Worm (Caenorhabditis elegans): Measurements from ENCODE around the gene T28C6.5.

- TF ChIP-seq nhr-80 (tag; optimal IDR thresholded peaks at IDR 0.05) (no peak), die-1 (tag; optimal IDR thresholded peaks at IDR 0.05) (no peak), him-1 (tag; optimal IDR thresholded peaks at IDR 0.05) (no peak), C17E4.6 (GFP tag; IDR thresholded peaks at IDR 0.05) (no peak), nfya-2 (GFP tag; IDR thresholded peaks at IDR 0.05) (no peak), Y53F4B.3 (GFP tag; IDR thresholded peaks at IDR 0.05) (no peak), ama-1 (optimal IDR thresholded peaks at IDR 0.05) (no peak), ama-1 (GFP tag; optimal IDR thresholded peaks at IDR 0.05) (no peak), Y67H2A.10 (GFP tag; conservative IDR thresholded peaks at IDR 0.05) (no peak), chd-7 (tag; optimal IDR thresholded peaks at IDR 0.05) (no peak), lsy-27 (tag; optimal IDR thresholded peaks at IDR 0.05; ENCODE audit: borderline replicate concordance, insufficient read depth) (no peak), unc-62 (GFP tag; optimal IDR thresholded peaks at IDR 0.05) (no peak), lin-35 (GFP tag; optimal IDR thresholded peaks at IDR 0.05) (no peak), B0019.2 (GFP tag; conservative IDR thresholded peaks at IDR 0.05) (no peak), madf-8 (GFP tag; conservative IDR thresholded peaks at IDR 0.05) (no peak)
Measured at ce11 chrIV:8816029-8816428, 5.2 kb upstream of the T28C6.5 start, which contains the start of gene grsp-2.
